Worm (Caenorhabditis elegans) whole organism, mixed stage, embryonic: ENCODE results near the gene fbxa-105.
A peak's percentile ranks its signal among the peaks of the same experiment; 100 is the strongest.

ENCODE experiments used
- M03D4.4 ChIP-seq: sonication (generic microtip); optimal IDR thresholded peaks from 2 replicates; lab custom pipeline; 2017; ENCODE audit warnings: mild to moderate bottlenecking, missing genetic modification characterization, missing compliant biosample characterization
- bed-3 ChIP-seq: fragments of 200-800 bp; sonication (Bioruptor generic); optimal IDR thresholded peaks from 3 replicates; lab custom pipeline; 2018; ENCODE audit warnings: mild to moderate bottlenecking, missing genetic modification characterization, moderate library complexity, missing compliant biosample characterization
- blmp-1 ChIP-seq: fragments of 150-350 bp; optimal IDR thresholded peaks from 2 replicates; lab custom pipeline; 2014; ENCODE audit warnings: missing biosample characterization, missing genetic modification characterization
- ceh-39 ChIP-seq: fragments of 150-350 bp; optimal IDR thresholded peaks from 2 replicates; lab custom pipeline; 2014; ENCODE audit warnings: missing biosample characterization, missing genetic modification characterization
- ceh-83 ChIP-seq: fragments of 200-800 bp; sonication (Bioruptor generic); optimal IDR thresholded peaks from 2 replicates; lab custom pipeline; 2018; ENCODE audit warnings: mild to moderate bottlenecking, missing genetic modification characterization, missing compliant biosample characterization
- ces-1 ChIP-seq: fragments of 150-350 bp; optimal IDR thresholded peaks from 2 replicates; lab custom pipeline; 2014; ENCODE audit warnings: missing biosample characterization, missing genetic modification reagents, missing genetic modification characterization
- cnd-1 ChIP-seq: fragments of 200-800 bp; sonication (Bioruptor generic); optimal IDR thresholded peaks from 2 replicates; lab custom pipeline; 2018; ENCODE audit warnings: mild to moderate bottlenecking, missing genetic modification characterization, missing compliant biosample characterization
- elt-1 ChIP-seq: sonication (generic microtip); optimal IDR thresholded peaks from 2 replicates; lab custom pipeline; 2017; ENCODE audit warnings: missing genetic modification characterization, mild to moderate bottlenecking, missing compliant biosample characterization, antibody characterized with exemption, moderate library complexity, borderline replicate concordance; ENCODE audit not compliant: insufficient read depth
- elt-3 ChIP-seq: fragments of 150-350 bp; optimal IDR thresholded peaks from 2 replicates; lab custom pipeline; 2014; ENCODE audit warnings: missing biosample characterization, missing genetic modification characterization
- flh-1 ChIP-seq: fragments of 200-800 bp; sonication (Bioruptor generic); optimal IDR thresholded peaks from 2 replicates; lab custom pipeline; 2018; ENCODE audit warnings: mild to moderate bottlenecking, missing genetic modification characterization, moderate library complexity, missing compliant biosample characterization
- lin-13 ChIP-seq: fragments of 150-350 bp; optimal IDR thresholded peaks from 2 replicates; lab custom pipeline; 2014; ENCODE audit warnings: missing biosample characterization, missing genetic modification characterization
- lin-32 ChIP-seq: fragments of 200-800 bp; sonication (Bioruptor generic); optimal IDR thresholded peaks from 2 replicates; lab custom pipeline; 2018; ENCODE audit warnings: mild to moderate bottlenecking, missing genetic modification characterization, missing compliant biosample characterization
- lsy-2 ChIP-seq: fragments of 150-350 bp; optimal IDR thresholded peaks from 2 replicates; lab custom pipeline; 2014; ENCODE audit warnings: missing biosample characterization, missing genetic modification characterization
- mab-5 ChIP-seq: fragments of 150-350 bp; optimal IDR thresholded peaks from 2 replicates; lab custom pipeline; 2014; ENCODE audit warnings: missing biosample characterization, missing genetic modification characterization
- mep-1 ChIP-seq: fragments of 150-350 bp; optimal IDR thresholded peaks from 2 replicates; lab custom pipeline; 2017; ENCODE audit warnings: missing biosample characterization, missing genetic modification reagents, missing genetic modification characterization, inconsistent platforms
- mls-2 ChIP-seq: sonication (generic microtip); optimal IDR thresholded peaks from 2 replicates; lab custom pipeline; 2016; ENCODE audit warnings: mild to moderate bottlenecking, missing genetic modification characterization, moderate library complexity, missing compliant biosample characterization
- nhr-12 ChIP-seq: fragments of 150-350 bp; optimal IDR thresholded peaks from 2 replicates; lab custom pipeline; 2014; ENCODE audit warnings: missing biosample characterization, missing genetic modification characterization
- nhr-237 ChIP-seq: fragments of 150-350 bp; optimal IDR thresholded peaks from 2 replicates; lab custom pipeline; 2014; ENCODE audit warnings: missing biosample characterization, missing genetic modification characterization
- nhr-28 ChIP-seq: fragments of 150-350 bp; optimal IDR thresholded peaks from 2 replicates; lab custom pipeline; 2014; ENCODE audit warnings: missing biosample characterization, missing genetic modification characterization
- pha-4 ChIP-seq: fragments of 150-350 bp; optimal IDR thresholded peaks from 2 replicates; lab custom pipeline; 2018; ENCODE audit warnings: missing biosample characterization, missing genetic modification reagents, missing genetic modification characterization
- sem-2 ChIP-seq: fragments of 200-800 bp; sonication (Bioruptor generic); optimal IDR thresholded peaks from 2 replicates; lab custom pipeline; 2018; ENCODE audit warnings: mild to moderate bottlenecking, missing genetic modification characterization, missing compliant biosample characterization
- snpc-4 ChIP-seq: fragments of 150-350 bp; optimal IDR thresholded peaks from 2 replicates; lab custom pipeline; 2014; ENCODE audit warnings: missing biosample characterization, missing genetic modification characterization
- tbx-8 ChIP-seq: fragments of 200-800 bp; sonication (Bioruptor generic); optimal IDR thresholded peaks from 2 replicates; lab custom pipeline; 2018; ENCODE audit warnings: mild to moderate bottlenecking, missing genetic modification characterization, moderate library complexity, missing compliant biosample characterization
- unc-39 ChIP-seq: fragments of 150-350 bp; optimal IDR thresholded peaks from 2 replicates; lab custom pipeline; 2014; ENCODE audit warnings: missing biosample characterization, missing genetic modification characterization
- unc-62 ChIP-seq: fragments of 150-350 bp; optimal IDR thresholded peaks from 2 replicates; lab custom pipeline; 2014; ENCODE audit warnings: missing biosample characterization, missing genetic modification reagents, missing genetic modification characterization
- zip-8 ChIP-seq: fragments of 150-350 bp; optimal IDR thresholded peaks from 2 replicates; lab custom pipeline; 2014; ENCODE audit warnings: missing biosample characterization, missing genetic modification characterization
- ztf-11 ChIP-seq: fragments of 150-350 bp; optimal IDR thresholded peaks from 2 replicates; lab custom pipeline; 2014; ENCODE audit warnings: missing biosample characterization, missing genetic modification characterization

fbxa-105 gene

DNA sequence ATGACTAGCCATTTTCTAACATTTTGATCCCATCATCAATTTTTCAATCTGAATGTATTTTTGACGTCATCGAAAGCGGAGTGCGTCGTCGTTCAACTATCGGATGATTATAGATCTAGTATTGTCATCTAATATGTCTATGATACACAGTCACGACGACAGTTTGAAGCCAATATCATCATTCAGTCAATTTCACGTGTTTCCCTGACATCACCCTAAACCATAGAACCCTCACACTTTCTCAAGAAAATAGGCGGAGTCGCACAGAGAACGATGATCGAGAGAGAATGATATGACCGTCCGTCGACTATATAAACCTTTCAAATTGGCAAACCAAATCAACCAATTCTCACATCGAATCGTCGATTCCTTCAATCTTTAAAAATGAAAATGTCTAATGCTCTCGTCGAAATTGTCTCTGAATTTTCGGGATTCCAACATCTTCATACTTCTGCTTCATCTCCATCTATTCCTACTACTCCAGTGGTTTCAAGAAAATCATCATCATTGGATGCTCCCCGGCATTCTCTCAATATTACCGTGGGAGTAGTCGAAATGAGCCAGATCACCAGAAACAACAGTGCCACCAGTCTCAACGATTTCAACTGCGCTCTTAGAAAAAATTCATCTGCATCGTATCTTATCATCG lies 24.1 kb upstream of the fbxa-105 start, which contains the start of gene F18E3.13:
Gene F18E3.13 (plus strand): TSS at position 385 of the 649 bp plus-strand sequence.
- TF ChIP-seq elt-3 (peak; percentile 22), unc-62 (peak; percentile 69), blmp-1 (tag; lab: Kevin White, UChicago) (no peak)

DNA sequence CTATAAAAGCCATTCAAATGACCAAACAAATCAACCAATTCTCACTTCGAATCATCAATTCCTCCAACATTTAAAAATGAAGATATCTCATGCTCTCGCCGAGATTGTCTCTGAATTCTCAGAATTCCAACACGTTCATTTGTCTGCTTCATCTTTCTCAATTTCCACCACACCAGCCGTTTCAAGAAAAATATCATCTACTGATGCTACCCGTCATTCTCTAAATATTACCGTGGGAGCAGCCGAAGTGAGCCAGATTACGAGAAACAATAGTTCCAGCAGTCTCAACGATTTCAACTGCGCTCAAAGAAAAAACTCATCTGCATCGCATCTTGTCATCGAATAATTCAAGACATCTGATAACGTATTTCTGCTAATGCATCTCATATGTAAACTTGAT lies 23.1 kb upstream of the fbxa-105 start, which contains the start of gene F18E3.12:
Gene F18E3.12 (plus strand): TSS at position 77 of the 400 bp plus-strand sequence.
- TF ChIP-seq pha-4 (tag; lab: Kevin White, UChicago) (no peak), lin-13 (tag; lab: Kevin White, UChicago) (no peak), cnd-1 (no peak), mls-2 (tag; lab: Kevin White, UChicago) (no peak), mab-5 (tag; lab: Kevin White, UChicago) (no peak), flh-1 (no peak), ceh-39 (tag; lab: Kevin White, UChicago) (no peak), zip-8 (tag; lab: Kevin White, UChicago) (no peak), elt-1 (no peak), ztf-11 (no peak)
- TF ChIP-seq, all 35 proteins: peak for 0

DNA sequence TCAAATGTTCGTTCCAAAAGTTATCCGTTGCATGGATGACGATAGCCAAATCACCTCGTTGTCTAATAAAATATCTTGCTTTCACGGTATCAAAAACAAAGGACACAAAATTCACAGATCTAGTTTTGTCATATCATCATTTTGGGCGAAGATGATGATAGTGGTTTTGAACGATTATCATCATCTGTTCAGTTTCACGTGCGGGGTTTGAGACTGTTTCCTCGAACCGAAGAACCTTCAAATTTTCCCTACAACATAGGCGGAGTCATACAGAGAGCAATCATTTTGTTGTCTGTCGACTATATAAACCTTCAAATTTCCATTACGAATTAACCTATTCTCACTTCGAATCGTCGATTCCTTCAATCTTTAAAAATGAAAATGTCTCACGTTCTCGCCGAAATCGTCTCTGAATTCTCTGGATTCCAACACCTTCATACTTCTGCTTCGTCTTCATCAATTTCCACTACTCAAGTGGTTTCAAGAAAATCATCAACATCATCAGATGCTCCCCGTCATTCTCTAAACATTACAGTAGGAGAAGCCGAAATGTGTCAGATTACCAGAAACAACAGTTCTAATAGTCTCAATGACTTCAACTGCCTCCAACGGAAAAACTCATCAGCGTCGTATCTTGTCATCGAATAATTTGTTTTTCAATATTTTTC lies 21.4 kb upstream of the fbxa-105 start, which contains the start of gene F18E3.11:
Gene F18E3.11 (plus strand): TSS at position 376 of the 668 bp plus-strand sequence.
- TF ChIP-seq nhr-237 (tag; lab: Kevin White, UChicago) (no peak), lin-32 (GFP tag; lab: Kevin White, UChicago) (no peak), mls-2 (tag; lab: Kevin White, UChicago) (no peak), ceh-83 (GFP tag; lab: Kevin White, UChicago) (no peak), nhr-28 (tag; lab: Kevin White, UChicago) (no peak)

DNA sequence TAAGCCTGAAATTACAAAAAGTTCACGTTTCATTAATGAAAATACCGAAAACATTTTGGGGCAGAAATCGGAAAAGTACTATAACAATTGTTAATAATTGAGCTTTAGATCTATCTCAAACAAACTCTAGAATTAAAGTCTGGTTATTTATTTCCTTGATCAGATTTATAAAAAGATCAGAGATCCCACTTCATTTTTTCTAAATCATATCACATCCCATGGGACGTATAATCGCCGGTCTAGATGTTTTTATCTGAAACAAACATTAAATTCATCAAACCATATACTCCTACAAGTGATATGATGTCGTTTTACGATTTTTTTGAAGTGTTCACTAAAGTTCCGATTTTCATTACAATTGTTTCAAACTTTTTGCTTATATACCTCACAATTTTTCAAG lies 19.9 kb upstream of the fbxa-105 start, which contains the start of gene str-41:
Gene str-41 (plus strand): TSS at position 301 of the 400 bp plus-strand sequence.
- TF ChIP-seq unc-39 (tag; lab: Kevin White, UChicago) (no peak), ceh-83 (GFP tag; lab: Kevin White, UChicago) (no peak), blmp-1 (tag; lab: Kevin White, UChicago) (no peak), lsy-2 (tag; lab: Kevin White, UChicago) (no peak), lin-32 (GFP tag; lab: Kevin White, UChicago) (no peak), tbx-8 (GFP tag; lab: Kevin White, UChicago) (no peak), unc-62 (no peak), mep-1 (tag; lab: Kevin White, UChicago) (no peak), cnd-1 (no peak), mls-2 (tag; lab: Kevin White, UChicago) (no peak), snpc-4 (tag; lab: Kevin White, UChicago) (no peak), zip-8 (tag; lab: Kevin White, UChicago) (no peak), ztf-11 (no peak), elt-3 (no peak), M03D4.4 (tag; lab: Kevin White, UChicago) (no peak)

DNA sequence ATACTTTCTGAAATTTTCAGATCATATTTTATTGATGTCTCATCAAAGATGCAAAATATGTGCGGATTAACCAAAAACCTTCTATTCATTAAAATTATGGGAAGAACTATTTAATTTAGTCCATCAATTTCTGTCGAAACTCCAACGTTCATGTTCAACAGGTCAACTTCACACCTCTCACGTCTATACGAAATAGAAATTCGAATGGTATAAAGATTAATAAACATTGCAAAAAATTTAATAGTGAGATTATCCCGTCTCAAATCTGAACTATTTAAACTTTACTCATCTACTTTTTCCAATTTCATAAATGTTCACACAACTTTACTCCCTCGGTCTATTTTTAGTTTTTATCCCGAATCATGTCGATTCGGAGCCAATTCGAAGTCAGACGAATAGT lies 17.8 kb upstream of the fbxa-105 start, which contains the start of gene R13D7.2:
Gene R13D7.2 (plus strand): TSS at position 301 of the 400 bp plus-strand sequence.
- TF ChIP-seq bed-3 (GFP tag; lab: Kevin White, UChicago) (no peak), nhr-12 (tag; lab: Kevin White, UChicago) (no peak), elt-3 (no peak), sem-2 (no peak)

DNA sequence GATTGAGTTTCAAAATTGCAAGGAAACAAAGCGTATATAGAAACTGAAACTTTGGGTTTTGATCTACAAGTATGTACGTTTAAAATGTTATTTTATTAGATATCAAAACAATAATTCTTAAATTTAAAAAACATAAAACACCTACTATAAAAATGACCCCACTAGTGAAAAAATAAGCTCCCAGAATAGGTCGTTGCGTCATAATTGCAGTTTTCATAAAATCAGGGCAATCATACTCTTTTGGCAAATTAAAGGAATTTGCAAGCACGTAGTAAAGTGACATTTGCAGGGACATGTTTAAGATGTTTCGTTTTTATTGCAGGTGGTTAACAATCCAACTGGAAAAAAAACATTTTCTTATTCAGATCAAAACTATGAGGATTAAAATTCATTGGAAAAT lies 16.7 kb upstream of the fbxa-105 start, which contains the start of gene srt-6:
Gene srt-6 (minus strand): TSS at position 295 of the 400 bp plus-strand sequence.
- TF ChIP-seq zip-8 (tag; lab: Kevin White, UChicago): peak; percentile 91
- TF ChIP-seq ces-1 (GFP tag; lab: Kevin White, UChicago): no peak
- TF ChIP-seq, all 35 proteins: peak for 1
